Fruit fly (Drosophila melanogaster) whole organism, embryonic: ENCODE data around the gene CG43407.
A peak's percentile ranks its signal among the peaks of the same experiment; 100 is the strongest.

Source experiments
- Antp ChIP-seq: fragments of 200-800 bp; sonication (Bioruptor generic); optimal IDR thresholded peaks from 3 replicates; lab custom pipeline; 2016; ENCODE audit warnings: missing biosample characterization, missing genetic modification characterization
- Atf-2 ChIP-seq: fragments of 200-800 bp; sonication (Bioruptor generic); optimal IDR thresholded peaks from 2 replicates; lab custom pipeline; 2016; ENCODE audit warnings: missing biosample characterization, missing genetic modification characterization
- CG10543 ChIP-seq: fragments of 200-800 bp; sonication (Bioruptor generic); optimal IDR thresholded peaks from 3 replicates; lab custom pipeline; 2017; ENCODE audit warnings: missing biosample characterization, mild to moderate bottlenecking, missing genetic modification characterization, moderate library complexity
- CG11695 ChIP-seq: fragments of 200-800 bp; sonication (Bioruptor generic); IDR thresholded peaks from 3 replicates; pipeline ENCODE4 v1.3.6; 2022; ENCODE audit warnings: missing biosample characterization, missing genetic modification characterization
- CG12219 ChIP-seq: fragments of 200-800 bp; sonication (Bioruptor generic); optimal IDR thresholded peaks from 3 replicates; lab custom pipeline; 2018; ENCODE audit warnings: missing biosample characterization, mild to moderate bottlenecking, missing genetic modification characterization
- CG12299 ChIP-seq: fragments of 200-800 bp; sonication (Bioruptor generic); optimal IDR thresholded peaks from 2 replicates; lab custom pipeline; 2018; ENCODE audit warnings: missing biosample characterization, mild to moderate bottlenecking, missing genetic modification characterization
- CG15011 ChIP-seq: fragments of 200-800 bp; sonication (Bioruptor generic); optimal IDR thresholded peaks from 3 replicates; lab custom pipeline; 2018; ENCODE audit warnings: missing biosample characterization, mild to moderate bottlenecking, missing genetic modification characterization
- CG15073 ChIP-seq: fragments of 200-800 bp; sonication (Bioruptor generic); optimal IDR thresholded peaks from 2 replicates; lab custom pipeline; 2016; ENCODE audit warnings: missing biosample characterization, missing genetic modification characterization
- CG17186 ChIP-seq: fragments of 200-800 bp; sonication (Bioruptor generic); optimal IDR thresholded peaks from 3 replicates; lab custom pipeline; 2017; ENCODE audit warnings: missing biosample characterization, missing genetic modification reagents, missing genetic modification characterization
- CG17359 ChIP-seq: fragments of 200-800 bp; sonication (Bioruptor generic); optimal IDR thresholded peaks from 3 replicates; lab custom pipeline; 2018; ENCODE audit warnings: missing biosample characterization, mild to moderate bottlenecking, missing genetic modification characterization, moderate library complexity
- CG18011 ChIP-seq: fragments of 200-800 bp; sonication (Bioruptor generic); optimal IDR thresholded peaks from 2 replicates; lab custom pipeline; 2017; ENCODE audit warnings: missing biosample characterization, missing genetic modification characterization, mild to moderate bottlenecking, moderate library complexity, missing genotype
- CG30403 ChIP-seq: fragments of 200-800 bp; sonication (Bioruptor generic); optimal IDR thresholded peaks from 3 replicates; lab custom pipeline; 2016; ENCODE audit warnings: missing biosample characterization, missing genetic modification characterization
- CG4707 ChIP-seq: fragments of 200-800 bp; sonication (Bioruptor generic); optimal IDR thresholded peaks from 2 replicates; lab custom pipeline; 2018; ENCODE audit warnings: missing biosample characterization, mild to moderate bottlenecking, missing genetic modification characterization, moderate library complexity
- CG5245 ChIP-seq: fragments of 200-800 bp; sonication (Bioruptor generic); optimal IDR thresholded peaks from 3 replicates; lab custom pipeline; 2016; ENCODE audit warnings: missing biosample characterization, missing genetic modification characterization
- CG6254 ChIP-seq: fragments of 200-800 bp; sonication (Bioruptor generic); optimal IDR thresholded peaks from 3 replicates; lab custom pipeline; 2017; ENCODE audit warnings: mild to moderate bottlenecking, missing biosample characterization, missing genetic modification reagents, missing genetic modification characterization
- CG6854 ChIP-seq: fragments of 200-800 bp; sonication (Bioruptor generic); optimal IDR thresholded peaks from 3 replicates; lab custom pipeline; 2017; ENCODE audit warnings: missing biosample characterization, mild to moderate bottlenecking, missing genetic modification characterization
- CG7928 ChIP-seq: fragments of 200-800 bp; sonication (Bioruptor generic); optimal IDR thresholded peaks from 2 replicates; lab custom pipeline; 2017; ENCODE audit warnings: missing biosample characterization, mild to moderate bottlenecking, missing genetic modification characterization
- CG8765 ChIP-seq: fragments of 200-800 bp; sonication (Bioruptor generic); IDR thresholded peaks from 2 replicates; pipeline ENCODE4 v1.3.6; 2022; ENCODE audit warnings: missing biosample characterization, missing genetic modification characterization
- Camta ChIP-seq: fragments of 200-800 bp; sonication (Bioruptor generic); optimal IDR thresholded peaks from 2 replicates; lab custom pipeline; 2016; ENCODE audit warnings: missing biosample characterization, missing genetic modification characterization
- CkIIα-i1 ChIP-seq: fragments of 200-800 bp; sonication (Bioruptor generic); IDR thresholded peaks from 2 replicates; pipeline ENCODE4 v1.3.6; 2022; ENCODE audit warnings: missing biosample characterization, missing genetic modification characterization
- D19A ChIP-seq: fragments of 200-800 bp; optimal IDR thresholded peaks from 3 replicates; lab custom pipeline; 2019; ENCODE audit warnings: missing biosample characterization, mild to moderate bottlenecking, missing genetic modification characterization, moderate library complexity
- Dp ChIP-seq: fragments of 200-800 bp; sonication (Bioruptor generic); optimal IDR thresholded peaks from 2 replicates; lab custom pipeline; 2018; ENCODE audit warnings: missing biosample characterization, mild to moderate bottlenecking, missing genetic modification characterization, moderate library complexity
- Drgx ChIP-seq: fragments of 200-800 bp; sonication (Bioruptor generic); IDR thresholded peaks from 2 replicates; pipeline ENCODE4 v1.3.6; 2022; ENCODE audit warnings: missing biosample characterization, missing genetic modification characterization
- H15 ChIP-seq: fragments of 200-800 bp; sonication (Bioruptor generic); IDR thresholded peaks from 3 replicates; pipeline ENCODE4 v1.3.6; 2022; ENCODE audit warnings: missing biosample characterization, missing genetic modification characterization
- Jarid2 ChIP-seq: fragments of 200-800 bp; sonication (Bioruptor generic); optimal IDR thresholded peaks from 3 replicates; lab custom pipeline; 2017; ENCODE audit warnings: mild to moderate bottlenecking, missing biosample characterization, missing genetic modification reagents, missing genetic modification characterization
- Max ChIP-seq: fragments of 200-800 bp; sonication (Bioruptor generic); optimal IDR thresholded peaks from 2 replicates; lab custom pipeline; 2016; ENCODE audit warnings: missing biosample characterization, mild to moderate bottlenecking, missing genetic modification characterization
- Med ChIP-seq: fragments of 200-800 bp; sonication (Bioruptor generic); peaks from one replicate; lab custom pipeline; 2016; ENCODE audit warnings: missing biosample characterization, missing genetic modification characterization, mild to moderate bottlenecking, inconsistent platforms, moderate library complexity
- NfI ChIP-seq: fragments of 200-800 bp; sonication (Bioruptor generic); optimal IDR thresholded peaks from 3 replicates; lab custom pipeline; 2018; ENCODE audit warnings: missing biosample characterization, mild to moderate bottlenecking, missing genetic modification characterization, moderate library complexity
- Poxn ChIP-seq: fragments of 200-800 bp; sonication (Bioruptor generic); IDR thresholded peaks from 2 replicates; pipeline ENCODE4 v1.3.6; 2022; ENCODE audit warnings: missing biosample characterization, missing genetic modification characterization
- abd-A ChIP-seq: fragments of 200-800 bp; sonication (Bioruptor generic); optimal IDR thresholded peaks from 3 replicates; lab custom pipeline; 2019; ENCODE audit warnings: missing biosample characterization, mild to moderate bottlenecking, missing genetic modification characterization, moderate library complexity
- da ChIP-seq: fragments of 200-800 bp; sonication (Bioruptor generic); optimal IDR thresholded peaks from 2 replicates; lab custom pipeline; 2016; ENCODE audit warnings: missing biosample characterization, missing genetic modification characterization
- disco-r ChIP-seq: fragments of 200-800 bp; sonication (Bioruptor generic); optimal IDR thresholded peaks from 2 replicates; lab custom pipeline; 2016; ENCODE audit warnings: missing biosample characterization, missing genetic modification characterization
- dm ChIP-seq: fragments of 200-800 bp; sonication (Bioruptor generic); optimal IDR thresholded peaks from 3 replicates; lab custom pipeline; 2016; ENCODE audit warnings: missing biosample characterization, missing genetic modification characterization
- dmrt11E ChIP-seq: fragments of 200-800 bp; sonication (Bioruptor generic); optimal IDR thresholded peaks from 3 replicates; lab custom pipeline; 2018; ENCODE audit warnings: missing biosample characterization, mild to moderate bottlenecking, missing genetic modification characterization, moderate library complexity
- emc ChIP-seq: fragments of 200-800 bp; sonication (Bioruptor generic); optimal IDR thresholded peaks from 2 replicates; lab custom pipeline; 2016; ENCODE audit warnings: missing biosample characterization, missing genetic modification characterization
- esg ChIP-seq: fragments of 200-800 bp; sonication (Bioruptor generic); conservative IDR thresholded peaks from 2 replicates; pipeline ENCODE4 v1.3.6; 2022; ENCODE audit warnings: missing biosample characterization, missing genetic modification characterization
- fd64A ChIP-seq: fragments of 200-800 bp; sonication (Bioruptor generic); optimal IDR thresholded peaks from 3 replicates; lab custom pipeline; 2018; ENCODE audit warnings: missing biosample characterization, mild to moderate bottlenecking, missing genetic modification characterization
- ftz-f1 ChIP-seq: fragments of 200-800 bp; sonication (Bioruptor generic); optimal IDR thresholded peaks from 2 replicates; lab custom pipeline; 2016; ENCODE audit warnings: missing biosample characterization, missing genetic modification characterization
- gcm2 ChIP-seq: fragments of 200-800 bp; sonication (Bioruptor generic); optimal IDR thresholded peaks from 2 replicates; lab custom pipeline; 2016; ENCODE audit warnings: missing biosample characterization, missing genetic modification characterization
- hbn ChIP-seq: fragments of 200-800 bp; sonication (Bioruptor generic); IDR thresholded peaks from 2 replicates; pipeline ENCODE4 v1.3.6; 2022; ENCODE audit warnings: missing biosample characterization, missing genetic modification characterization; ENCODE audit not compliant: partially characterized antibody
- mld ChIP-seq: fragments of 200-800 bp; sonication (Bioruptor generic); IDR thresholded peaks from 3 replicates; pipeline ENCODE4 v1.3.6; 2022; ENCODE audit warnings: missing biosample characterization, missing genetic modification characterization; ENCODE audit not compliant: partially characterized antibody
- nerfin-1 ChIP-seq: fragments of 200-800 bp; sonication (Bioruptor generic); optimal IDR thresholded peaks from 3 replicates; lab custom pipeline; 2019; ENCODE audit warnings: missing biosample characterization, mild to moderate bottlenecking, missing genetic modification characterization, moderate library complexity
- pb ChIP-seq: fragments of 200-800 bp; sonication (Bioruptor generic); optimal IDR thresholded peaks from 3 replicates; lab custom pipeline; 2016; ENCODE audit warnings: missing biosample characterization, missing genetic modification characterization
- pzg ChIP-seq: fragments of 200-800 bp; sonication (Bioruptor generic); optimal IDR thresholded peaks from 3 replicates; lab custom pipeline; 2018; ENCODE audit warnings: missing biosample characterization, mild to moderate bottlenecking, missing genetic modification characterization, moderate library complexity
- ro ChIP-seq: fragments of 200-800 bp; sonication (Bioruptor generic); IDR thresholded peaks from 2 replicates; pipeline ENCODE4 v1.3.6; 2022; ENCODE audit warnings: missing biosample characterization, missing genetic modification characterization
- slbo ChIP-seq: fragments of 200-800 bp; sonication (Bioruptor generic); IDR thresholded peaks from 2 replicates; pipeline ENCODE4 v1.3.6; 2022; ENCODE audit warnings: missing biosample characterization, missing genetic modification characterization
- sna ChIP-seq: fragments of 200-800 bp; sonication (Bioruptor generic); IDR thresholded peaks from 2 replicates; pipeline ENCODE4 v1.3.6; 2022; ENCODE audit warnings: missing biosample characterization, missing genetic modification characterization; ENCODE audit not compliant: partially characterized antibody
- so ChIP-seq: fragments of 200-800 bp; sonication (Bioruptor generic); IDR thresholded peaks from 3 replicates; pipeline ENCODE4 v1.3.6; 2022; ENCODE audit warnings: missing biosample characterization, missing genetic modification characterization
- sqz ChIP-seq: fragments of 200-800 bp; sonication (Bioruptor generic); optimal IDR thresholded peaks from 3 replicates; lab custom pipeline; 2018; ENCODE audit warnings: missing biosample characterization, mild to moderate bottlenecking, missing genetic modification characterization
- tup ChIP-seq: fragments of 200-800 bp; sonication (Bioruptor generic); optimal IDR thresholded peaks from 2 replicates; lab custom pipeline; 2016; ENCODE audit warnings: missing biosample characterization, mild to moderate bottlenecking, missing genetic modification characterization, moderate library complexity
- zf30C ChIP-seq: fragments of 200-800 bp; sonication (Bioruptor generic); optimal IDR thresholded peaks from 3 replicates; lab custom pipeline; 2018; ENCODE audit warnings: missing biosample characterization, mild to moderate bottlenecking, missing genetic modification characterization

Gene CG43407

DNA sequence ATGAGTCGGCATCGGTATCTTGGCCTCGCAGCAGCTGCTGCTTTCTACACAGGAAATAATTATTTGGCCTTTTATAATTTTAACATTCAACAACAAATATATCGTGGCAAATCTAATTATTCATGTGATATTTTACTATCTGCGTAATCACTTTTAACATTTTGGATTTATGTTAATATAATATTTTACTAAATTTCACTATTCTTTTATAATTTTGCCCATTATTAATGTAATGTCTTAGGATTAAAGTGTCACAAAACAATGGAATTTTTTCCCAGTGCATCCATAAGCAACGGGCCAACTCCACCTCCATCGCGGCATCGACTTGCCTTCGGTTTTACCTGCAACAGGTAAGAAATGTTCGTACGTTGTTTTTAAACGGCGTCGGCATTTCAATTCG, 10.7 kb downstream of the CG43407 start (continued):
- no peak for TF ChIP-seq Poxn
- peak; percentile 48; the same call in 1 of the 2 replicates for TF ChIP-seq CG8765 (GFP tag; lab: Robert Waterston, UW)
- peak; percentile 90 for TF ChIP-seq D19A (tag; lab: Kevin White, UChicago)
- TF ChIP-seq CG7928 (GFP tag; lab: Kevin White, UChicago), result no peak
- TF ChIP-seq so (GFP tag; lab: Robert Waterston, UW), result peak; percentile 64; the same call in 1 of the 3 replicates
- TF ChIP-seq pzg (GFP tag; lab: Kevin White, UChicago), result no peak
- TF ChIP-seq fd64A (GFP tag; lab: Kevin White, UChicago), result no peak
- TF ChIP-seq sqz, result peak; percentile 86
- peak; percentile 45 for TF ChIP-seq Camta (GFP tag; lab: Kevin White, UChicago)
- peak; percentile 24 for TF ChIP-seq CG6854 (GFP tag; lab: Kevin White, UChicago)
- no peak for TF ChIP-seq da (GFP tag; lab: Kevin White, UChicago)
- peak; percentile 62 for TF ChIP-seq Jarid2 (GFP tag; lab: Kevin White, UChicago)
- TF ChIP-seq CG30403, result peak; percentile 86
- TF ChIP-seq disco-r (GFP tag; lab: Kevin White, UChicago), result no peak
- TF ChIP-seq dmrt11E (tag; lab: Kevin White, UChicago), result peak; percentile 97
- TF ChIP-seq Drgx (GFP tag; lab: Robert Waterston, UW), result peak; percentile 83
- TF ChIP-seq esg (GFP tag; lab: Robert Waterston, UW), result peak; percentile 72
- peak; percentile 60 for TF ChIP-seq NfI (GFP tag; lab: Kevin White, UChicago)
- no peak for TF ChIP-seq CG15073
- TF ChIP-seq mld (GFP tag; lab: Robert Waterston, UW), result no peak
- peak; percentile 4 for TF ChIP-seq Atf-2 (GFP tag; lab: Kevin White, UChicago)
- TF ChIP-seq nerfin-1 (tag; lab: Kevin White, UChicago), result peak; percentile 87
- peak; percentile 19 for TF ChIP-seq tup (GFP tag; lab: Kevin White, UChicago)
- TF ChIP-seq hbn (GFP tag; lab: Robert Waterston, UW), result no peak
- no peak for TF ChIP-seq sna (GFP tag; lab: Robert Waterston, UW)
- peak; percentile 69 for TF ChIP-seq CG12219 (GFP tag; lab: Kevin White, UChicago)
- TF ChIP-seq Dp (GFP tag; lab: Kevin White, UChicago), result no peak
- TF ChIP-seq CG15011, result peak; percentile 55
- peak; percentile 62 for TF ChIP-seq CG17186 (GFP tag; lab: Kevin White, UChicago)
- peak; percentile 15 for TF ChIP-seq CG10543 (GFP tag; lab: Kevin White, UChicago)
- TF ChIP-seq CG4707, result peak; percentile 40
- peak; percentile 97 for TF ChIP-seq zf30C (GFP tag; lab: Kevin White, UChicago)
- TF ChIP-seq abd-A (tag; lab: Kevin White, UChicago), result no peak
- TF ChIP-seq emc, result no peak
- peak; percentile 21; the same call in 1 of the 2 replicates for TF ChIP-seq slbo
- peak; percentile 91 for TF ChIP-seq CG17359
- TF ChIP-seq Med, result peak; percentile 66
- no peak for TF ChIP-seq pb
- peak; percentile 4 for TF ChIP-seq gcm2
- TF ChIP-seq dm (GFP tag; lab: Kevin White, UChicago), result no peak
- peak; percentile 85 for TF ChIP-seq CG6254 (GFP tag; lab: Kevin White, UChicago)
- peak; percentile 84 for TF ChIP-seq CG11695 (GFP tag; lab: Robert Waterston, UW)
- no peak for TF ChIP-seq Antp
- peak; percentile 68 for TF ChIP-seq Max (GFP tag; lab: Kevin White, UChicago)
- TF ChIP-seq CG12299 (tag; lab: Kevin White, UChicago), result peak; percentile 65
- TF ChIP-seq CkIIα-i1 (GFP tag; lab: Robert Waterston, UW), result no peak
- TF ChIP-seq ro (GFP tag; lab: Robert Waterston, UW), result peak; percentile 42; the same call in 1 of the 2 replicates
- 0 out of 3 replicates have a peak, but pooled peaks have one; percentile 38 for TF ChIP-seq H15 (GFP tag; lab: Robert Waterston, UW)
- no peak for TF ChIP-seq ftz-f1 (GFP tag; lab: Kevin White, UChicago)
- TF ChIP-seq CG18011 (GFP tag; lab: Kevin White, UChicago), result peak; percentile 18
- peak; percentile 59 for TF ChIP-seq CG5245 (GFP tag; lab: Kevin White, UChicago)
